Worm (Caenorhabditis elegans) whole organism, mixed stage, embryonic: ENCODE measurements around the gene srh-159.

Experiments
- elt-3 ChIP-seq: fragments of 150-350 bp; optimal IDR thresholded peaks from 2 replicates; lab custom pipeline; 2014; ENCODE audit warnings: missing biosample characterization, missing genetic modification characterization
- lsy-2 ChIP-seq: fragments of 150-350 bp; optimal IDR thresholded peaks from 2 replicates; lab custom pipeline; 2014; ENCODE audit warnings: missing biosample characterization, missing genetic modification characterization
- mab-5 ChIP-seq: fragments of 150-350 bp; optimal IDR thresholded peaks from 2 replicates; lab custom pipeline; 2014; ENCODE audit warnings: missing biosample characterization, missing genetic modification characterization
- nhr-2 ChIP-seq: fragments of 150-350 bp; optimal IDR thresholded peaks from 2 replicates; lab custom pipeline; 2014; ENCODE audit warnings: missing biosample characterization, missing genetic modification characterization
- nhr-237 ChIP-seq: fragments of 150-350 bp; optimal IDR thresholded peaks from 2 replicates; lab custom pipeline; 2014; ENCODE audit warnings: missing biosample characterization, missing genetic modification characterization
- pha-4 ChIP-seq: fragments of 150-350 bp; optimal IDR thresholded peaks from 2 replicates; lab custom pipeline; 2018; ENCODE audit warnings: missing biosample characterization, missing genetic modification reagents, missing genetic modification characterization
- sptf-1 ChIP-seq: sonication (generic microtip); optimal IDR thresholded peaks from 2 replicates; lab custom pipeline; 2017; ENCODE audit warnings: mild to moderate bottlenecking, missing genetic modification characterization, moderate library complexity, missing compliant biosample characterization
- unc-39 ChIP-seq: fragments of 150-350 bp; optimal IDR thresholded peaks from 2 replicates; lab custom pipeline; 2014; ENCODE audit warnings: missing biosample characterization, missing genetic modification characterization
- unc-62 ChIP-seq: fragments of 150-350 bp; optimal IDR thresholded peaks from 2 replicates; lab custom pipeline; 2014; ENCODE audit warnings: missing biosample characterization, missing genetic modification reagents, missing genetic modification characterization
- zip-8 ChIP-seq: fragments of 150-350 bp; optimal IDR thresholded peaks from 2 replicates; lab custom pipeline; 2014; ENCODE audit warnings: missing biosample characterization, missing genetic modification characterization

DNA sequence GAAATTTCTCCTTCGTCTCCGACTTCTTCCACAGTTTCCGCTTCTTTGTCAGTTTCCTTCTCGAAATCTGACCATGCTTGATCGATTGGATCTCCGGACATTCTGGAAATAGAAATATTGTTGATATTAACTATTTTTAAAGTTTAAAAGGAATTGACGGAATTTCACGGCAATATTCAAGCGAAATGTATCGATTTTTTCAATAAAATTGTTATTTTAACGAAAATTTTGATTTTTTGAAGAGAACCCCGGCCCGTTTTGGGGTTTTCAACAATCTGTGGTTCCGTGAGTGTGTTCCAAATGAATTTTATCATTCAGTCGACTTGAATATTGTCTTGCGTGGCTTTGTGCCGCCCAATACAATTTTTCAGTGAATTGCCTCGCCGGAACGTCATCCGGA is 25.0 kb upstream of the srh-159 start, which contains the start of gene F40D4.13:
- TF ChIP-seq nhr-237, result no peak
- no peak for TF ChIP-seq unc-62 (GFP tag; lab: Kevin White, UChicago)
- no peak for TF ChIP-seq unc-39 (tag; lab: Kevin White, UChicago)
- TF ChIP-seq pha-4, result no peak
- no peak for TF ChIP-seq sptf-1 (tag; lab: Kevin White, UChicago)
- no peak for TF ChIP-seq nhr-2
- no peak for TF ChIP-seq elt-3 (tag; lab: Kevin White, UChicago)
- no peak for TF ChIP-seq zip-8 (tag; lab: Kevin White, UChicago)
- no peak for TF ChIP-seq mab-5 (tag; lab: Kevin White, UChicago)
- TF ChIP-seq lsy-2 (tag; lab: Kevin White, UChicago), result no peak
